Fruit fly (Drosophila melanogaster) Kc167 (cell line): ENCODE measurements around the gene Tpi.

Experiments used
- h ChIP-seq: fragments of >200 bp; optimal IDR thresholded peaks from 3 replicates; lab custom pipeline; 2018; ENCODE audit warnings: missing external identifiers
- insv ChIP-seq: fragments of >200 bp; optimal IDR thresholded peaks from 3 replicates; lab custom pipeline; 2018; ENCODE audit warnings: missing external identifiers

DNA sequence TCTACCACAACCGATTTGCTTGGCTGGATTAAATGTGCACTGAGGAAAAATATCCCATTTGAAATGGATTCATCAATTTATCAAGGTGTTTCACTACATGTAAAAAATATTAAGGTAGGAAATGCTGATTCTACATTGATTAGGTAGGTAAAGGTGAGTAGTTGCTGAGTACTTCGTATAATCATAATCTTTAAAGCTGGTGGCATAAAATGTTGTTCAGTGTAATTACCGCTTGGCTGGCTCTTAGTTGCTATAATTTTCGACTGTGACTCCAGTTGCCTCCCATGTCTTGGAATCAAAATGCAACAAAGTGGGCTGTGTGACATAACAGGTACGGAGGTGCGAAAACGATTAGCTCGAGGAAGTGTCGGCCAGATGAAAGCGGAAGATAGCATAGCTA lies 11.2 kb downstream of the Tpi start, which contains the start of gene CG45072:
- no peak for TF ChIP-seq h (lab: Kevin White, UChicago)
- no peak for TF ChIP-seq insv
